Worm (Caenorhabditis elegans): ENCODE data around the gene set-5.

DNA sequence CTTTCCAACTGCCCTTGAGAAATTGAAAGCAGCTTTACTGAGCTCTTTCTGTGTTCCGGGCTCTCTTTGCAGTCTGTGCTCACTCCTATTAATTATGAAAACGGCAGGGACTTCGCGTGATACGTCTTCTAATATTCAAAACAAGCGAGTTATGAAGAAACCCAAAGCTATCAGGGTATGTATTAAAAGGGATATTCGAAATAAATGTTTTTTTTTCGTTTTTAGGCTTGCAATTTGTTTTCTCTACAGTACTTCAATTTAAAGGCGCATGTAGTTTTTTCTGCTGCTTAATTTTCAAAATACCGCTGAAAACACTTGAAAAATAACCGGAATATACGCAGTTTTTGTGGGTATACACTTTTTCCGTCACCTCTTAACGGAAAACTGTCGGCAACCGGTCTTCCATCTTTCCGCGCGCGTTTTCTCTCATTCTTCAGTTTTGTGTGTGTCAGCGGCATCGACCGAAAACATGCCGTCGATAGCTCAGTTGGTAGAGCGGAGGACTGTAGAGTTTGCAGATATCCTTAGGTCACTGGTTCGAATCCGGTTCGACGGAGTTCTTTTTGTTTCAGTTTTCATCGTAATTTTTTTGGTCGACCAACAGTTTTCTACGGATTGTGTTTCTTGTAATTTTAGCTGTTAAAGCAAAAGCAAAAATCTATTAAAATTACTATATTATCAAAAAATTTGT is 9.6 kb upstream of the set-5 start, which contains the start of gene gasr-8:
- TF ChIP-seq snpc-4 (tag; optimal IDR thresholded peaks at IDR 0.05) (no peak), ztf-11 (tag; optimal IDR thresholded peaks at IDR 0.05) (no peak), tlp-1 (tag; optimal IDR thresholded peaks at IDR 0.05) (no peak), unc-62 (GFP tag; optimal IDR thresholded peaks at IDR 0.05) (no peak), pqm-1 (tag; optimal IDR thresholded peaks at IDR 0.05) (no peak), dpl-1 (GFP tag; optimal IDR thresholded peaks at IDR 0.05) (no peak)

Measured in whole organism, L1 larva.